Fruit fly (Drosophila melanogaster) Kc167 (cell line): ENCODE data around the gene mor.

Experiments
- Sin3A ChIP-seq: fragments of >200 bp; optimal IDR thresholded peaks from 2 replicates; lab custom pipeline; 2018; ENCODE audit warnings: missing external identifiers
- insv ChIP-seq: fragments of >200 bp; optimal IDR thresholded peaks from 3 replicates; lab custom pipeline; 2018; ENCODE audit warnings: missing external identifiers
- psq ChIP-seq: fragments of >200 bp; optimal IDR thresholded peaks from 2 replicates; lab custom pipeline; 2017; ENCODE audit warnings: missing external identifiers
- ttk ChIP-seq: sonication (Bioruptor generic); optimal IDR thresholded peaks from 2 replicates; lab custom pipeline; 2017; ENCODE audit warnings: missing external identifiers

DNA sequence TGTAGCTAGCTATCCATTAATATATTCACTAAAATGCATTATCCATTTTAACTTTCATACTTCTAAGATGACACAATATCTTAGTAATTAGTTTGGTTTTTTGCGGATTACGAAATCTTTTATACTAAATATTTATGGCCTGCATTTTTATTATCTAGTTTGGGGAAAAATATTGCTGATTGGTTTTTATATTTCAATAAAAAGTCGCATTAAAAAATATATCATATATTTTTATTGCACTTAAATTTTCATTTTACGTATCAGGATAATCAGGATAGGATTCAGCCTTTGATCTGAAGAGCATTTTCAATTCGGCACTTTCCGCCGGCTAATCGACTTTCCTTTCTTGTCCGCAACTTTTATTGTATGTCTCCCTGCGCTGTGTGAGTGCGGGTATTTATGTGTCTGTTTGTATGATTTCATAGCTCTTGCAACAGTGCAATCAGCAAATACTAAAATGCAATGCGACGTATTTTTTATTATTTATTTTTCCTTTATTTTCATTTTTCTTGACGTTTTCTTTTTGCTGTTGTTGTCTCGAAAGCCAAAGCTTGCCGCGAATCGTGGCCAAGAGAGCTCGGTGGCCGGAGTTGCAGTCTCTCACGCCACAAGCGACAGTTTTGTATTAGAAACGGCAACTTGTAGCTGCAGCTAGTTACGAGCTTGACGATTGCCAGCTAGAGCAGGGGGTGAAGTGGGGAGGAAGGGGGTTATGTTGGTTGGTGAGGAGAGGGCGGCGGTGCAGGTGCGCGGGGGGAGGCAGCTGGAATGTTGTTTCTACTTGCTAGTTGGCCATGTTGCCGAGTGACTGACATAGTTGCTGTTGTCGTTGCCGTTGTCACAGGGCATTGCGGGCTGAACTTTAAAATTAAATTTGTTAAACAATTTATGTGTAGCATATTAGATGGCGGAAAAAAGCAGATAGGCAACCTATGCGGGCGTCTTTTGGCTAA lies 49.8 kb downstream of the mor start:
- no peak for TF ChIP-seq psq (lab: Kevin White, UChicago)
- TF ChIP-seq Sin3A (lab: Kevin White, UChicago), result no peak
- no peak for TF ChIP-seq ttk (lab: Kevin White, UChicago)
- no peak for TF ChIP-seq insv (lab: Kevin White, UChicago)
